Worm (Caenorhabditis elegans) whole organism, early embryonic: ENCODE data around the gene fbxa-13.

ENCODE experiments used
- ama-1 ChIP-seq: fragments of 150-350 bp; optimal IDR thresholded peaks from 2 replicates; lab custom pipeline; 2014
- ceh-13 ChIP-seq: fragments of 200-800 bp; sonication (Bioruptor generic); optimal IDR thresholded peaks from 2 replicates; lab custom pipeline; 2018; ENCODE audit warnings: mild to moderate bottlenecking, missing genetic modification characterization, missing compliant biosample characterization
- hmbx-1 ChIP-seq: sonication (generic microtip); optimal IDR thresholded peaks from 2 replicates; lab custom pipeline; 2016; ENCODE audit warnings: mild to moderate bottlenecking, missing genetic modification characterization, missing compliant biosample characterization
- hmg-4 ChIP-seq: fragments of 200-800 bp; sonication (Bioruptor generic); optimal IDR thresholded peaks from 2 replicates; lab custom pipeline; 2018; ENCODE audit warnings: mild to moderate bottlenecking, missing genetic modification characterization, missing compliant biosample characterization
- pes-1 ChIP-seq: fragments of 200-800 bp; sonication (Bioruptor generic); IDR thresholded peaks from 2 replicates; pipeline ENCODE4 v1.3.6; 2022; ENCODE audit warnings: missing genetic modification reagents, missing genetic modification characterization, missing compliant biosample characterization
- sea-1 ChIP-seq: fragments of 200-800 bp; sonication (Bioruptor generic); conservative IDR thresholded peaks from 2 replicates; pipeline ENCODE4 v1.3.6; 2022; ENCODE audit warnings: missing genetic modification characterization, missing compliant biosample characterization
- tbx-11 ChIP-seq: fragments of 200-800 bp; sonication (Bioruptor generic); IDR thresholded peaks from 2 replicates; pipeline ENCODE4 v1.3.6; 2022; ENCODE audit warnings: missing genetic modification characterization, missing compliant biosample characterization
- tbx-37 ChIP-seq: fragments of 200-800 bp; sonication (Bioruptor generic); conservative IDR thresholded peaks from 2 replicates; pipeline ENCODE4 v1.3.6; 2022; ENCODE audit warnings: missing genetic modification reagents, missing genetic modification characterization, missing compliant biosample characterization
- tra-4 ChIP-seq: sonication (generic microtip); optimal IDR thresholded peaks from 2 replicates; lab custom pipeline; 2017; ENCODE audit warnings: missing genetic modification characterization, missing compliant biosample characterization

- no peak for TF ChIP-seq ama-1 (lab: Kevin White, UChicago)
- no peak for TF ChIP-seq tbx-37 (GFP tag; lab: Robert Waterston, UW)
- no peak for TF ChIP-seq hmbx-1 (tag; lab: Kevin White, UChicago)
- no peak for TF ChIP-seq sea-1 (GFP tag; lab: Robert Waterston, UW)
- no peak for TF ChIP-seq pes-1 (GFP tag; lab: Robert Waterston, UW)
- no peak for TF ChIP-seq ceh-13 (GFP tag; lab: Kevin White, UChicago)
- TF ChIP-seq tra-4 (tag; lab: Kevin White, UChicago): no peak
- TF ChIP-seq tbx-11 (GFP tag; lab: Robert Waterston, UW): no peak
- TF ChIP-seq hmg-4 (GFP tag; lab: Kevin White, UChicago): no peak
These were observed 6.9 kb downstream of the fbxa-13 start, which contains the start of gene fbxa-74 for ce11 chrIII:1698842-1699241.
